Worm (Caenorhabditis elegans) whole organism, early embryonic: ENCODE measurements around the gene C43H6.6.

Experiments used
- ama-1 ChIP-seq: fragments of 150-350 bp; optimal IDR thresholded peaks from 2 replicates; lab custom pipeline; 2014
- ceh-36 ChIP-seq: sonication (generic microtip); optimal IDR thresholded peaks from 2 replicates; lab custom pipeline; 2016; ENCODE audit warnings: missing genetic modification characterization, inconsistent platforms, missing compliant biosample characterization

ce11 chrX:2407167-2407566, 12.1 kb downstream of the C43H6.6 start, which contains the start of gene mtpn-1:
- TF ChIP-seq ama-1 (lab: Kevin White, UChicago), result no peak
- TF ChIP-seq ceh-36, result no peak
